Fruit fly (Drosophila melanogaster) Kc167 (cell line): Measurements from ENCODE around the gene CG42258.

Experiments
- Myc ChIP-seq: fragments of >200 bp; optimal IDR thresholded peaks from 2 replicates; lab custom pipeline; 2017; ENCODE audit warnings: missing external identifiers
- Sin3A ChIP-seq: fragments of >200 bp; optimal IDR thresholded peaks from 2 replicates; lab custom pipeline; 2018; ENCODE audit warnings: missing external identifiers
- h ChIP-seq: fragments of >200 bp; optimal IDR thresholded peaks from 3 replicates; lab custom pipeline; 2018; ENCODE audit warnings: missing external identifiers
- insv ChIP-seq: fragments of >200 bp; optimal IDR thresholded peaks from 3 replicates; lab custom pipeline; 2018; ENCODE audit warnings: missing external identifiers
- psq ChIP-seq: fragments of >200 bp; optimal IDR thresholded peaks from 2 replicates; lab custom pipeline; 2017; ENCODE audit warnings: missing external identifiers
- ttk ChIP-seq: sonication (Bioruptor generic); optimal IDR thresholded peaks from 2 replicates; lab custom pipeline; 2017; ENCODE audit warnings: missing external identifiers

Gene CG42258

DNA sequence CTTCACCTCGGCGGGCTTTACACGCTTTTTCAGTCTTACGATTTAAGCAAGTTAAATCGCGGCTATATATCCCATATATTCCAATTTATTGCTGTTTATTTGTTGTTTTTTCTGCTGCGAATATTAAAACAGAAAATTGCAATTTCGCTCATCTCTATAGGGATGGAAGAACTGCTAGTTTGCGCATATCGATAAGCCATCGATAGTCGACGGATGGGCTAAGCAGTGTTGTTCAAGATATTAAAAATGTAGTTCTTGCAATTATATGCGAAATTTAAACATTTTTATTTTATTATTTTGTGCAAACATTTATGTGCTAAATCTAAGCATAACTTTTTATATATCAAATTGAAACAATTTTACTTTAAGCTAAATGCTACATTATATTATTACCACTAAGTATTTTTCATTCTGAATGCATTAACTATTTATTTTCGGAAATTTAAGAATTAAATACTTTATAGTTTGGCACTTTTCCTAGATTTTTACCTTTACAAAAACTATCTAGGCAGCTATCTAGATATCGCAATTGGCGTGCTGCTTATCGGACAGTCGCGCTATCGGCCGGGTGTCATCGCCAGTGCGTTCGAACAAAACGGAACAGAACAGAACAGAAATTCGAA is at the start of gene CG42258, which contains the start of gene Rab40:
TSS of gene CG42258 (plus strand) at position 593 of the 623 bp plus-strand sequence.
TSS of gene Rab40 (minus strand) at position 177 of the 623 bp plus-strand sequence.
- TF ChIP-seq Myc (no peak), h (lab: Kevin White, UChicago) (no peak), insv (lab: Kevin White, UChicago) (no peak), psq (no peak), ttk (no peak), Sin3A (lab: Kevin White, UChicago) (no peak)

DNA sequence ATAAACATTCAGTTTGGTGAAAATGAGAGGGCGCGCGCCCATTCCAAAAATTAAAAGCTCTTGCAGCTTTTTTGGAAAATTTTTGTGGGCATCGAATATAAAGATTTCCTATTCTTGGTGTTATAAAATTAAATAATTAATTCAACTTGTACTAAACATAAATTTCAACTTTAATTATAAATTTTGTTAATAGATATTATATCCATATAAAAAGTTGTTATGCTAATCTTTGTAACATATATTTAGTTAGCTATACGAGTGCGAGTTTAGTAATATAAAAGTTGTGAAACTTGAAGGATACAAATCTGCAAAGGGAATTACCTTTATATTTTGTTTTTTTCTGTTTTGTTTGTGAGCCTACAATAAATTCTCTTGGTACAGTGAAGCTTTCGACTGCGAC is 31.9 kb upstream of the CG42258 start:
- TF ChIP-seq Sin3A (lab: Kevin White, UChicago) (no peak), h (lab: Kevin White, UChicago) (no peak), psq (no peak), Myc (no peak), insv (lab: Kevin White, UChicago) (no peak), ttk (no peak)

DNA sequence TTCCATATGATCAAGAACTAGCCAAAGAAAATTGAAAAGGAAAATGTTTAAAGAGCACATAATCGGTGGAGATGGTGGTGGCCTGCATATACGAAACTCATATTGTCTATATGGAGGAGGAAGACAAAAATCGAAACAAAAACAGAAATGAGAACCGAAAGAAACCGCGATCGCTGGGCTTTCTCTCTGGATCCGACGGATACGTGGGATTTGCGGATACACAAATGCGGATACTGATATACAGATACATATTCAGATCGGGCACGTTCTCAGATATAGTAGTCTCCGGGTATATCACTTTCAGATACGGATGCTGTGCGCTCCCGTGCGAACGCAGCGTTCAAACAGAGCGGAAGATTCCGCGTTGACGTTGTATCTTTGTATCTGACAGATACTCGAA is 31.4 kb upstream of the CG42258 start, which contains the start of gene Pkcdelta:
TSS of gene Pkcdelta (plus strand) at position 301 of the 400 bp plus-strand sequence.
- TF ChIP-seq psq = no peak
- TF ChIP-seq h (lab: Kevin White, UChicago) = no peak
- TF ChIP-seq Myc = no peak
- no peak for TF ChIP-seq ttk
- no peak for TF ChIP-seq Sin3A (lab: Kevin White, UChicago)
- TF ChIP-seq insv (lab: Kevin White, UChicago) = no peak

DNA sequence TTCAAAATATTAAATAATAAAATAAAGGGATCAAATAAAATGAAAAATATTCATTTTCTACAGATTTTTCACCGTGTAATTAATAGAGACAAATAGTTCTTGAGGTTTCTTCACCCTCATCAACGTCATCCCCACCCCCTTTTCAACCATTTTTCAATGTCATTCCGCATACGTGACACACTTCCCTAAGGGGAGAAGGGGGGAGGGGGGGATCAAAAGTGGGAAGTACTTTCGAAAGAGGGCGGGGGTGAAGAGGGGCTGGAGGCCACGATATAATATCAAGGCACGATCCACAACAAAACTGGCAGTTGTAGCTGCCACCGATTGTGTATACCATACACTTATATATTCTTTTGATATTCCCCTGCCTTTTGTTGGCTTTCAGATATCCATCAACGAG is 28.7 kb upstream of the CG42258 start:
- TF ChIP-seq Myc (no peak), ttk (no peak), insv (lab: Kevin White, UChicago) (no peak), h (lab: Kevin White, UChicago) (no peak), Sin3A (lab: Kevin White, UChicago) (no peak), psq (no peak)

DNA sequence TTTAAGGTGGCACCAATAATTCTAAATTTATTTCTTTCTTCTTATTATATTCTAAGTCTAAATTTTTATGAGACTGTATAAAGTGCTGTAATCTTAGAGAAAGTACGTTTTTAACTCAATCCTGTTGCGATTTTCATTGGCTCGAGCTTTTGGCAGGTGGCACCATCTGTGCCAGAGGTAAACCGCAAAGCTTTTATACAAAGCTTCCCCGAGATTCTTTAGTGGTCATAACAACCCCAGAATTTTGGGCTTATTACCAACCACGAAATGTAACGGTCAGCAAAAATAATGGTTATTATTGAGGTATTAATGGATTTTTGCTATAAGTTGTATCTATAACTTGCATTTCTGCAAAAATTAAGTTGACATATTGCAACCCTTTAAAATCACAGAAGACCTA is 26.2 kb upstream of the CG42258 start:
- no peak for TF ChIP-seq Myc
- no peak for TF ChIP-seq ttk

DNA sequence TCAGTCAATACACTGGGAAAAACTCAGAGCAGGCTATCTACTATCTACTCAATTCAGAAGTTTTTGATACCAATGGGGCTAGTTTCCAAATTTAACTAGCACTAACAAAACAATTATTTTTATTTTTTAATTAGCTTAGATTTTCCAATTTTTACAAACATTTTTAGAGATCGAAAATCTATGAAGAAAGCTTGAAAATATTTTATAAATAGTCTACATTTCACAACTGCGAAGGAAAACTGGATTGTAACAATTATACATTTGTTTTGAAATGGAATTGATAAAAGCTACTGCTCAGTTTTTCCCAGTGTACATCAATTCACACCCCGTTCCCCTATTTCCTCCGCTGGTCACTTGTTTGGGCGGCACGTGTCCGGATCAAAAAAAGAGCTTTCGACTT is 15.5 kb upstream of the CG42258 start:
- TF ChIP-seq psq = no peak
- no peak for TF ChIP-seq Sin3A (lab: Kevin White, UChicago)
- no peak for TF ChIP-seq Myc

DNA sequence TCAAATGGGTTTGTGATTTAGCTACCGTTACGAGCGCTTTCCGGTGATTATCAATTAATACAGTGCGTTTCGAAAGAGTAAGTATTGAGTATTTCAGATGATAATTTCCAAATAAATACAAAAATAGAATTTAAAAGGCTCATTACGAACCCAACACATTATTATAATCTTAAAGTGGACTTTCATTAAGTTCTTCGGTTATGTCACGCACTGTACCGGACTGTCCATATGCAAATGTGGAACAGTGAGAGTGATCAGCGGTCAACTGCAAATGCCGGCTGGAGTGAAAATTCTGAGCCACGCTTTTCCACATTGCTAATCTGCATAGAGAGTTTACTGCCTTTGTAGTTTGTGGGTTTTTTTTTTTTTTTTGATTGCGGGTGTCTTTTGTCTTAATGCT is 9.6 kb upstream of the CG42258 start:
- TF ChIP-seq h (lab: Kevin White, UChicago) = no peak
- no peak for TF ChIP-seq ttk
- no peak for TF ChIP-seq Sin3A (lab: Kevin White, UChicago)
- no peak for TF ChIP-seq psq
- no peak for TF ChIP-seq Myc
- TF ChIP-seq insv (lab: Kevin White, UChicago) = no peak

DNA sequence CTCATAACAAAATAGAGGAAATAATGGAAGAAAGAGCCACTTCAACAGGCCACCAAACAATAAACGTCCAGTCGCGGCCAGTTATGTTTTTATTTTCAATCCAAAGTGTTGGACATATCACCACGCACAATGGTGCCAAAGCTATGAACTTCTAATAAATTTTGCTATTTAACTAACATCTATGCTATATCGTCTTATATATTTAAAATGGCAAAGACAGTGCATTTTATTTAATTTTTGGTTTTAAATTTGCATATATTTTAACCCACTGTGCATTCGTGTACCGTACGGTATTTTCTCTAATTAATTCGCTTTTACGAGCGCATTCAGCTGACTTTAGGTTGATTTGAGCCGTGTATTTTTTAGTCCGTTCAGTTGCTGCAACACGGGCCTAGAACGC is 9.0 kb upstream of the CG42258 start, which contains the start of gene CG15927:
TSS of gene CG15927 (plus strand) at position 372 of the 400 bp plus-strand sequence.
- TF ChIP-seq psq = no peak
- no peak for TF ChIP-seq Myc
- TF ChIP-seq ttk = no peak
- no peak for TF ChIP-seq Sin3A (lab: Kevin White, UChicago)
- TF ChIP-seq h (lab: Kevin White, UChicago) = no peak
- no peak for TF ChIP-seq insv (lab: Kevin White, UChicago)

DNA sequence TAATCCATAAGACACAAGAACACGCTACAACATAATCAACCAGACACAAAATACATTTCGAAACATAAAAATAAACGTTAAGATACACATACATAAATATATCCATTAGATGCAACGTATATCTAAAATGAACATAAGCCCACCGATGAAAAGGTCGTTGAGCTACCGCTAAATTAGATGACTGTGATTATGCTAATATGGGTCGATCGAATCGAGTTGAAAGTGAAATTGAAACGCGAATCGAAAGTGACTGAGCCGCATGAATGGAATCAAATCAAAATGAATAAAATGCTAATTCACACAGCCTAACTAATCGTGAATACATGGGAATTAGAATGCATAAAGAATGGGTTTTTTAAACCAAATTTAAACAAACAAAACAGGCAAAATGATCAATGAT is 7.4 kb upstream of the CG42258 start:
- TF ChIP-seq Sin3A (lab: Kevin White, UChicago) (no peak), psq (no peak), h (lab: Kevin White, UChicago) (no peak), Myc (no peak), ttk (no peak), insv (lab: Kevin White, UChicago) (no peak)

DNA sequence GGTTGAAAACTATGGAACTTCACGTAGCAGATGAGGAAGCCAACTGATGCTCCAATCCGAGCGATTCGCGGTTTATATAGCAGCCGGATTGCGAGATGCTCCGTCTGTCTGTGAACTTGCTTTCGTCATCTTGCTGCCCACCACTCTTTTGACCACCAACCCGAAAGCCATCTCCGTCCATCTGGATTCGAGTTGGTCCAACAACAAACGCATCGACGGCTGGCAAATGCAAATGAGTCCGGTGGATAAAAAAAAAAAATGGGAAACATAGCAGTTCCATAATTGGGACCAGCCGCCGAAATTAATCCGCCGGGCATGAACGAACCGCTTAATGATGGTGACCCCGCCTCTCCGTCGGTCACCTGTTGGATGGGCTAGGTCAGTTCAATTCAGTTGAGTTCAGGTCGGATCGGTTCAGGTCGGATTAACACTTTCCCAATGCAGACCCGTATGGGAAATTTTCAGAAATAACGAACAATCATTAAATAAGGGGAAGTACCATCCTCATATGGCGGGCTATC is 5.6 kb upstream of the CG42258 start, which contains the start of gene CG15731:
TSS of gene CG15731 (minus strand) at position 51 of the 521 bp plus-strand sequence.
- TF ChIP-seq Myc = no peak
- no peak for TF ChIP-seq psq
- TF ChIP-seq h (lab: Kevin White, UChicago) = no peak
- no peak for TF ChIP-seq ttk
- TF ChIP-seq Sin3A (lab: Kevin White, UChicago) = no peak
- no peak for TF ChIP-seq insv (lab: Kevin White, UChicago)

DNA sequence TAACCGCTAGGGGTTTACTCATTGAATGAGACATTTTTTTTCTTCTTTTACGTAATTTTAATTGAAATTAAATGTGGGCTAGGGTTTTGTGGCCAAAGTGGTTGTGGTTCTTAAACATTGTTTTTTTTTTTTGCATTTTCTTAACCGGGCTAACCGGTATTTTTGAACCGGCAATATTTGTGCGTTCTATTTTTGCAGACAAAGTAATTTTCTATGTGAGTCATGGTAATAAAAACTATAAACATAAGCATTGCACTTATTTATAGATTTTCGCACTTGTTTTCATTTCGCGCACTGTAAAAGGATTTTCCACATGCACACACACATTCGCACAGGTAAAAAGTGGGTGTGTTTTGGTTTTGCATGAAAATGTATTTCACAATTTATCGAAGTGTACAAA is 1.1 kb upstream of the CG42258 start:
- TF ChIP-seq insv (lab: Kevin White, UChicago) = no peak
- TF ChIP-seq Sin3A (lab: Kevin White, UChicago) = no peak
- no peak for TF ChIP-seq Myc
- TF ChIP-seq psq = no peak
- no peak for TF ChIP-seq h (lab: Kevin White, UChicago)
- no peak for TF ChIP-seq ttk

DNA sequence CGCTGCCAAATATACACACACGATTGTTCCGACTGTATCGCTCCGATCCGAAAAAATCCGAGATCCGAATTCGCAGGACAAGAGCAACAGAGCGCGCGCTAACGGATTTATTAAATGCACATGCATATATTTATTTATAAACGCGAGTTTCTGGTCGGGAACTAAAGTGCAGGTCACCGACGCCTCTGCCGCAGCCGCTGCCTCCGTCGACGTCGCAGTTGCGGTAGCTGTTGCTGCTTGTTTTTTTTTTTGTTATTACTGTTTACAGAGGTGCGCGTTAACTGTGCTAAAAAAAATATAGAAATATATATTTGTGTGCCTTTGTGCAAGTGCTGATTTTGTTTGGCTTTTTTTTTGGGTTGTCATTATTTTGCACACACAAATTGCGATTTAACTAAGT is 232 bp downstream of the CG42258 start:
- no peak for TF ChIP-seq insv (lab: Kevin White, UChicago)

DNA sequence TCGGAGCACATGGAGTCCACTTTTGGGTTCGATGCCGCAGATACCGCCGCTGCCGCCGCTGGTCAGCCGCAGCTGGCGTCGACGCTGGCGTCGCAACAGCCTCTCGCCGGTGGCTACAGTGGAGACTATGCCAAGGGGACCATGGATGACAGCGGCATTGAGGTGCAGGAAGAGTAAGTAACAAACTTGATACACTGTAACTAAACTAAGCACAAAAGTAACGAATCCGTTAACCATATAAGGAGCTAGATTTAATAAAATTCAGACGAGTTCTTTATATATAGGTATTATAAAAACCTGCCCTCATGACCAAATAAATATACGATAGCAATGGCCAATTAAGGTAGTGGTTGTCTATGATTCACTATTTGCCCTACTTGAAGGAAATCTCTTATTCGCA is 2.0 kb downstream of the CG42258 start:
- TF ChIP-seq h (lab: Kevin White, UChicago) (no peak), Myc (no peak), insv (lab: Kevin White, UChicago) (no peak), psq (no peak), Sin3A (lab: Kevin White, UChicago) (no peak), ttk (no peak)
